Fruit fly (Drosophila melanogaster) whole organism, embryonic: Measurements from ENCODE around the gene Nmt.

Experiments used
- Bdp1 ChIP-seq: fragments of 200-800 bp; sonication (Bioruptor generic); optimal IDR thresholded peaks from 3 replicates; lab custom pipeline; 2016; ENCODE audit warnings: missing biosample characterization, missing genetic modification characterization
- CG10543 ChIP-seq: fragments of 200-800 bp; sonication (Bioruptor generic); optimal IDR thresholded peaks from 3 replicates; lab custom pipeline; 2017; ENCODE audit warnings: missing biosample characterization, mild to moderate bottlenecking, missing genetic modification characterization, moderate library complexity
- CG12299 ChIP-seq: fragments of 200-800 bp; sonication (Bioruptor generic); optimal IDR thresholded peaks from 2 replicates; lab custom pipeline; 2018; ENCODE audit warnings: missing biosample characterization, mild to moderate bottlenecking, missing genetic modification characterization
- CG12769 ChIP-seq: fragments of 200-800 bp; sonication (Bioruptor generic); optimal IDR thresholded peaks from 2 replicates; lab custom pipeline; 2019; ENCODE audit warnings: missing biosample characterization, mild to moderate bottlenecking, missing genetic modification characterization, moderate library complexity
- CG13424 ChIP-seq: fragments of 200-800 bp; sonication (Bioruptor generic); optimal IDR thresholded peaks from 2 replicates; lab custom pipeline; 2019; ENCODE audit warnings: missing biosample characterization, mild to moderate bottlenecking, missing genetic modification characterization, moderate library complexity
- CG1647 ChIP-seq: fragments of 200-800 bp; sonication (Bioruptor generic); optimal IDR thresholded peaks from 3 replicates; lab custom pipeline; 2016; ENCODE audit warnings: missing biosample characterization, missing genetic modification characterization
- CG17361 ChIP-seq: fragments of 200-800 bp; sonication (Bioruptor generic); IDR thresholded peaks from 3 replicates; pipeline ENCODE4 v1.3.6; 2022; ENCODE audit warnings: missing biosample characterization, missing genetic modification characterization
- CG17568 ChIP-seq: fragments of 200-800 bp; sonication (Bioruptor generic); optimal IDR thresholded peaks from 2 replicates; lab custom pipeline; 2018; ENCODE audit warnings: missing biosample characterization, mild to moderate bottlenecking, missing genetic modification characterization, moderate library complexity
- CG2875 ChIP-seq: fragments of 200-800 bp; sonication (Bioruptor generic); optimal IDR thresholded peaks from 2 replicates; lab custom pipeline; 2017; ENCODE audit warnings: missing biosample characterization, mild to moderate bottlenecking, missing genetic modification characterization, missing genetic modification reagents
- CG31224 ChIP-seq: fragments of 200-800 bp; sonication (Bioruptor generic); IDR thresholded peaks from 2 replicates; pipeline ENCODE4 v1.3.6; 2022; ENCODE audit warnings: missing biosample characterization, missing genetic modification characterization
- CG31365 ChIP-seq: fragments of 200-800 bp; sonication (Bioruptor generic); optimal IDR thresholded peaks from 2 replicates; lab custom pipeline; 2018; ENCODE audit warnings: missing biosample characterization, mild to moderate bottlenecking, missing genetic modification characterization
- CG32532 ChIP-seq: fragments of 200-800 bp; sonication (Bioruptor generic); IDR thresholded peaks from 2 replicates; pipeline ENCODE4 v1.3.6; 2022; ENCODE audit warnings: missing biosample characterization, missing genetic modification characterization
- CG33557 ChIP-seq: fragments of 200-800 bp; sonication (Bioruptor generic); optimal IDR thresholded peaks from 2 replicates; lab custom pipeline; 2019; ENCODE audit warnings: missing biosample characterization, mild to moderate bottlenecking, missing genetic modification characterization, moderate library complexity
- CG3847 ChIP-seq: fragments of 200-800 bp; sonication (Bioruptor generic); IDR thresholded peaks from 2 replicates; pipeline ENCODE4 v1.3.6; 2022; ENCODE audit warnings: missing biosample characterization, missing genetic modification characterization
- CG5953 ChIP-seq: fragments of 200-800 bp; sonication (Bioruptor generic); IDR thresholded peaks from 2 replicates; pipeline ENCODE4 v1.3.6; 2022; ENCODE audit warnings: missing biosample characterization, missing genetic modification characterization
- CG7928 ChIP-seq: fragments of 200-800 bp; sonication (Bioruptor generic); optimal IDR thresholded peaks from 2 replicates; lab custom pipeline; 2017; ENCODE audit warnings: missing biosample characterization, mild to moderate bottlenecking, missing genetic modification characterization
- CG9932 ChIP-seq: fragments of 200-800 bp; sonication (Bioruptor generic); IDR thresholded peaks from 2 replicates; pipeline ENCODE4 v1.3.6; 2022; ENCODE audit warnings: missing biosample characterization, missing genetic modification characterization
- CHES-1-like ChIP-seq: fragments of 200-800 bp; sonication (Bioruptor generic); optimal IDR thresholded peaks from 2 replicates; lab custom pipeline; 2016; ENCODE audit warnings: missing biosample characterization, missing genetic modification characterization
- Doc3 ChIP-seq: fragments of 200-800 bp; sonication (Bioruptor generic); IDR thresholded peaks from 3 replicates; pipeline ENCODE4 v1.3.6; 2022; ENCODE audit warnings: missing biosample characterization, missing genetic modification characterization; ENCODE audit not compliant: partially characterized antibody
- Dp ChIP-seq: fragments of 200-800 bp; sonication (Bioruptor generic); optimal IDR thresholded peaks from 2 replicates; lab custom pipeline; 2018; ENCODE audit warnings: missing biosample characterization, mild to moderate bottlenecking, missing genetic modification characterization, moderate library complexity
- Elba2 ChIP-seq: fragments of 200-800 bp; sonication (Bioruptor generic); optimal IDR thresholded peaks from 3 replicates; lab custom pipeline; 2016; ENCODE audit warnings: missing biosample characterization, missing genetic modification characterization
- Fer3 ChIP-seq: fragments of 200-800 bp; sonication (Bioruptor generic); optimal IDR thresholded peaks from 2 replicates; lab custom pipeline; 2018; ENCODE audit warnings: missing biosample characterization, mild to moderate bottlenecking, missing genetic modification characterization, moderate library complexity
- H2.0 ChIP-seq: fragments of 200-800 bp; sonication (Bioruptor generic); IDR thresholded peaks from 2 replicates; pipeline ENCODE4 v1.3.6; 2022; ENCODE audit warnings: missing biosample characterization, missing genetic modification characterization
- Hr78 ChIP-seq, 2 experiments: fragments of 200-800 bp in 1 of 2; fragments of >200 bp in 1 of 2; sonication (Bioruptor generic) in 1 of 2; optimal IDR thresholded peaks; 2 replicates each; lab custom pipeline; 2017 to 2019; ENCODE audit warnings: missing biosample characterization in 2 of 2, missing genetic modification characterization in 2 of 2, mild to moderate bottlenecking in 1 of 2, moderate library complexity in 1 of 2
- Meics ChIP-seq: fragments of 200-800 bp; sonication (Bioruptor generic); optimal IDR thresholded peaks from 2 replicates; lab custom pipeline; 2017; ENCODE audit warnings: missing biosample characterization, mild to moderate bottlenecking, missing genetic modification characterization
- Mrtf ChIP-seq: fragments of 200-800 bp; sonication (Bioruptor generic); IDR thresholded peaks from 3 replicates; pipeline ENCODE4 v1.3.6; 2022; ENCODE audit warnings: missing biosample characterization, missing genetic modification characterization
- Nf-YB ChIP-seq: fragments of 200-800 bp; sonication (Bioruptor generic); optimal IDR thresholded peaks from 3 replicates; lab custom pipeline; 2019; ENCODE audit warnings: missing biosample characterization, mild to moderate bottlenecking, missing genetic modification characterization, moderate library complexity
- Oli ChIP-seq: fragments of 200-800 bp; sonication (Bioruptor generic); optimal IDR thresholded peaks from 2 replicates; lab custom pipeline; 2018; ENCODE audit warnings: missing biosample characterization, mild to moderate bottlenecking, missing genetic modification characterization, moderate library complexity
- Optix ChIP-seq: fragments of 200-800 bp; sonication (Bioruptor generic); IDR thresholded peaks from 3 replicates; pipeline ENCODE4 v1.3.6; 2022; ENCODE audit warnings: missing biosample characterization, missing genetic modification characterization
- Rx ChIP-seq: fragments of 200-800 bp; sonication (Bioruptor generic); IDR thresholded peaks from 2 replicates; pipeline ENCODE4 v1.3.6; 2022; ENCODE audit warnings: missing biosample characterization, missing genetic modification characterization
- bab2 ChIP-seq: fragments of 200-800 bp; sonication (Bioruptor generic); optimal IDR thresholded peaks from 2 replicates; lab custom pipeline; 2016; ENCODE audit warnings: missing biosample characterization, missing genetic modification characterization
- cad ChIP-seq: fragments of >200 bp; optimal IDR thresholded peaks from 2 replicates; lab custom pipeline; 2017; ENCODE audit warnings: missing biosample characterization, missing genetic modification characterization
- ci ChIP-seq: fragments of 200-800 bp; sonication (Bioruptor generic); IDR thresholded peaks from 3 replicates; pipeline ENCODE4 v1.3.6; 2022; ENCODE audit warnings: missing biosample characterization, missing genetic modification characterization
- dan ChIP-seq: fragments of 200-800 bp; sonication (Bioruptor generic); IDR thresholded peaks from 2 replicates; pipeline ENCODE4 v1.3.6; 2022; ENCODE audit warnings: missing biosample characterization, missing genetic modification characterization
- danr ChIP-seq: fragments of 200-800 bp; sonication (Bioruptor generic); IDR thresholded peaks from 2 replicates; pipeline ENCODE4 v1.3.6; 2022; ENCODE audit warnings: missing biosample characterization, missing genetic modification characterization
- disco-r ChIP-seq: fragments of 200-800 bp; sonication (Bioruptor generic); optimal IDR thresholded peaks from 2 replicates; lab custom pipeline; 2016; ENCODE audit warnings: missing biosample characterization, missing genetic modification characterization
- dmrt99B ChIP-seq: fragments of 200-800 bp; sonication (Bioruptor generic); optimal IDR thresholded peaks from 2 replicates; lab custom pipeline; 2018; ENCODE audit warnings: missing biosample characterization, mild to moderate bottlenecking, missing genetic modification characterization, moderate library complexity
- fd3F ChIP-seq: fragments of 200-800 bp; sonication (Bioruptor generic); optimal IDR thresholded peaks from 2 replicates; lab custom pipeline; 2018; ENCODE audit warnings: missing biosample characterization, mild to moderate bottlenecking, missing genetic modification characterization, moderate library complexity
- grau ChIP-seq: fragments of 200-800 bp; optimal IDR thresholded peaks from 3 replicates; lab custom pipeline; 2019; ENCODE audit warnings: missing biosample characterization, mild to moderate bottlenecking, missing genetic modification characterization, moderate library complexity
- hkb ChIP-seq, 2 experiments: fragments of 200-800 bp in 1 of 2; fragments of >200 bp in 1 of 2; sonication (Bioruptor generic) in 1 of 2; IDR thresholded peaks in 1 of 2; optimal IDR thresholded peaks in 1 of 2; 2 replicates each; pipeline versions ENCODE4 v1.3.6 to Lab custom; 2017 to 2022; ENCODE audit warnings: missing biosample characterization in 1 of 2, missing genetic modification characterization in 1 of 2
- insv ChIP-seq, 2 experiments: fragments of 200-800 bp; sonication (Bioruptor generic); optimal IDR thresholded peaks; 3 replicates each; lab custom pipeline; 2016 to 2018; ENCODE audit warnings: missing biosample characterization in 2 of 2, missing genetic modification characterization in 2 of 2
- jumu ChIP-seq: fragments of 200-800 bp; sonication (Bioruptor generic); optimal IDR thresholded peaks from 3 replicates; lab custom pipeline; 2016; ENCODE audit warnings: missing biosample characterization, missing genetic modification characterization
- lov ChIP-seq, 2 experiments: fragments of 200-800 bp in 1 of 2; fragments of >200 bp in 1 of 2; sonication (Bioruptor generic) in 1 of 2; IDR thresholded peaks in 1 of 2; optimal IDR thresholded peaks in 1 of 2; 2 replicates in 1 of 2; 3 replicates in 1 of 2; pipeline versions ENCODE4 v1.3.6 to Lab custom; 2017 to 2022; ENCODE audit warnings: missing biosample characterization in 1 of 2, missing genetic modification characterization in 1 of 2
- phol ChIP-seq: fragments of 200-800 bp; sonication (Bioruptor generic); optimal IDR thresholded peaks from 3 replicates; lab custom pipeline; 2018; ENCODE audit warnings: missing biosample characterization, mild to moderate bottlenecking, missing genetic modification characterization, moderate library complexity
- psq ChIP-seq: fragments of 200-800 bp; sonication (Bioruptor generic); optimal IDR thresholded peaks from 2 replicates; lab custom pipeline; 2017; ENCODE audit warnings: missing biosample characterization, missing genetic modification characterization
- sima ChIP-seq: fragments of 200-800 bp; sonication (Bioruptor generic); optimal IDR thresholded peaks from 2 replicates; lab custom pipeline; 2016; ENCODE audit warnings: missing biosample characterization, missing genetic modification characterization
- sob ChIP-seq: fragments of 200-800 bp; sonication (Bioruptor generic); IDR thresholded peaks from 2 replicates; pipeline ENCODE4 v1.3.6; 2022; ENCODE audit warnings: missing biosample characterization, missing genetic modification characterization
- tll ChIP-seq, 2 experiments: fragments of 200-800 bp in 1 of 2; fragments of >200 bp in 1 of 2; sonication (Bioruptor generic) in 1 of 2; optimal IDR thresholded peaks; 2 replicates each; lab custom pipeline; 2017 to 2019; ENCODE audit warnings: missing biosample characterization in 2 of 2, missing genetic modification characterization in 2 of 2, mild to moderate bottlenecking in 1 of 2, moderate library complexity in 1 of 2
- wor ChIP-seq: fragments of 200-800 bp; sonication (Bioruptor generic); IDR thresholded peaks from 2 replicates; pipeline ENCODE4 v1.3.6; 2022; ENCODE audit warnings: missing biosample characterization, missing genetic modification characterization

Gene Nmt

DNA sequence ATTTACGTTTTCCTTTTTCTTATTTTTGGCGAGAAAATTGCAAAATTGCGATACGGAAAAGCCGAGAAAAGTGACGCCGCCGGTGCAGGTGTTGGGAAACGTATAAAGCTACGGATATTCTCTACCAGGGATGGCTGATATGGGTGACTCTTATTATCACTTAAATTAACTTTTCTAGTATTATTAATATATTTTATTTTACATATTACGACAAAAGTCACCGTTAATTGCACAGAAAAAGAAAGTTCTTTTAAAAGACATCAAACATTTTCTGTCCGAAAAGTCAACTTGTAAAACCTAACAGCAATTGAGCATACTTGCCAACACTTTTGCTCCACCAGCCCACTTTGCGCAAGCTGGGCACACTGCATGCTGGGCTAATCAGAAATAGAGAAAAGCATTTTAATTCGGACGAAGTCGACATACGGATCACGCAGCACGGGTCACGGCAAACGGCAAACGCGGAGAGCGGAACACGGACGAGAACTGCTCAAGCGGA, 50.5 kb downstream of the Nmt start, which contains the start of the genes Cds and Uba2 (continued):
- TF ChIP-seq Meics, result peak; percentile 94
- TF ChIP-seq dmrt99B (tag; lab: Kevin White, UChicago), result peak; percentile 87
- TF ChIP-seq Rx (GFP tag; lab: Robert Waterston, UW), result peak; percentile 87
- TF ChIP-seq CG31365 (tag; lab: Kevin White, UChicago), result peak; percentile 38
- peak; percentile 73 for TF ChIP-seq wor
- peak; percentile 38 for TF ChIP-seq Dp (GFP tag; lab: Kevin White, UChicago)
- peak in 1 of 2 experiments; percentile 92 for TF ChIP-seq tll (GFP tag; optimal IDR thresholded peaks at IDR 0.05; lab: Kevin White, UChicago)
- TF ChIP-seq CG3847 (GFP tag; lab: Robert Waterston, UW), result peak; percentile 97
- TF ChIP-seq CG32532 (GFP tag; lab: Robert Waterston, UW), result peak; percentile 95
- TF ChIP-seq bab2 (GFP tag; lab: Kevin White, UChicago), result peak; percentile 84
- TF ChIP-seq CG12769 (tag; lab: Kevin White, UChicago), result no peak
- peak; percentile 94 for TF ChIP-seq phol
- TF ChIP-seq CG9932, result peak; percentile 98
- TF ChIP-seq Optix (GFP tag; lab: Robert Waterston, UW), result peak; percentile 81
- TF ChIP-seq Mrtf, result peak; percentile 79
- TF ChIP-seq cad, result no peak
- TF ChIP-seq CG1647, result peak; percentile 54
- TF ChIP-seq sima (GFP tag; lab: Kevin White, UChicago), result no peak
- TF ChIP-seq sob (GFP tag; lab: Robert Waterston, UW), result peak; percentile 96
- TF ChIP-seq danr (GFP tag; lab: Robert Waterston, UW), result peak; percentile 81
- TF ChIP-seq Nf-YB, result peak; percentile 73
- TF ChIP-seq H2.0 (GFP tag; lab: Robert Waterston, UW), result peak; percentile 86
- TF ChIP-seq lov (optimal IDR thresholded peaks at IDR 0.05; lab: Kevin White, UChicago), result no peak
- TF ChIP-seq lov (GFP tag; IDR thresholded peaks at IDR 0.05; lab: Robert Waterston, UW), result peak; percentile 77
- TF ChIP-seq CG2875 (GFP tag; lab: Kevin White, UChicago), result peak; percentile 80
- TF ChIP-seq disco-r (GFP tag; lab: Kevin White, UChicago), result peak; percentile 23
- TF ChIP-seq Doc3, result peak; percentile 35; the same call in 1 of the 3 replicates
- peak; percentile 71 for TF ChIP-seq jumu (GFP tag; lab: Kevin White, UChicago)
- TF ChIP-seq CG12299 (tag; lab: Kevin White, UChicago), result peak; percentile 87
- TF ChIP-seq CG33557 (GFP tag; lab: Kevin White, UChicago), result peak; percentile 84
- peak; percentile 61 for TF ChIP-seq Bdp1 (GFP tag; lab: Kevin White, UChicago)
- TF ChIP-seq CG17568, result no peak
- TF ChIP-seq CG17361, result peak; percentile 94
- TF ChIP-seq CG31224, result peak; percentile 86
- peak; percentile 84 for TF ChIP-seq psq (GFP tag; lab: Kevin White, UChicago)
- TF ChIP-seq Hr78 (GFP tag; optimal IDR thresholded peaks at IDR 0.05; lab: Kevin White, UChicago), result peak in 1 of 2 experiments; percentile 51
- TF ChIP-seq Oli (tag; lab: Kevin White, UChicago), result peak; percentile 91
- TF ChIP-seq CHES-1-like, result peak; percentile 74
- TF ChIP-seq dan, result peak; percentile 54; the same call in 1 of the 2 replicates
- TF ChIP-seq Fer3 (tag; lab: Kevin White, UChicago), result peak; percentile 94
- TF ChIP-seq CG10543 (GFP tag; lab: Kevin White, UChicago), result peak; percentile 97
- peak; percentile 96 for TF ChIP-seq CG13424 (tag; lab: Kevin White, UChicago)
- TF ChIP-seq fd3F (GFP tag; lab: Kevin White, UChicago), result peak; percentile 92
- peak; percentile 92 for TF ChIP-seq CG7928 (GFP tag; lab: Kevin White, UChicago)
- peak; percentile 94 for TF ChIP-seq grau
- TF ChIP-seq Elba2 (GFP tag; lab: Kevin White, UChicago), result peak; percentile 85
- TF ChIP-seq CG5953, result no peak; the same call in 1 of the 2 replicates
- TF ChIP-seq hkb (optimal IDR thresholded peaks at IDR 0.05; lab: Kevin White, UChicago), result peak; percentile 39
- TF ChIP-seq hkb (GFP tag; IDR thresholded peaks at IDR 0.05; lab: Robert Waterston, UW), result peak; percentile 91
- TF ChIP-seq insv (GFP tag; optimal IDR thresholded peaks at IDR 0.05; lab: Kevin White, UChicago), result peak in 1 of 2 experiments; percentile 93
- peak; percentile 90 for TF ChIP-seq ci (GFP tag; lab: Robert Waterston, UW)
